Fruit fly (Drosophila melanogaster): ENCODE results near the gene RpL34a.
A peak's percentile ranks its signal among the peaks of the same experiment; 100 is the strongest.

Gene RpL34a

dm6 chr3R:26106595-26107152 lies 47.6 kb upstream of the RpL34a start, which contains the start of gene Cipc:
Cipc (plus strand) TSS chr3R:26106868.
- peak; percentile 81 for TF ChIP-seq Xrp1 (GFP tag; IDR thresholded peaks at IDR 0.05)
- TF ChIP-seq E2f2 (GFP tag; IDR thresholded peaks at IDR 0.05), result peak; percentile 47
- TF ChIP-seq odd (GFP tag; optimal IDR thresholded peaks at IDR 0.05), result peak; percentile 82
- 0 out of 2 replicates have a peak, but pooled peaks have one; percentile 5 for TF ChIP-seq sisA (GFP tag; IDR thresholded peaks at IDR 0.05)
- TF ChIP-seq Gsc (GFP tag; IDR thresholded peaks at IDR 0.05), result no peak
- TF ChIP-seq Eip74EF (GFP tag; optimal IDR thresholded peaks at IDR 0.05), result peak in 1 of 2 experiments; percentile 87
- TF ChIP-seq Sox102F (GFP tag; optimal IDR thresholded peaks at IDR 0.05), result peak; percentile 79
- TF ChIP-seq CG14050 (GFP tag; IDR thresholded peaks at IDR 0.05), result peak; percentile 73
- peak; percentile 68 for TF ChIP-seq CG12769 (tag; optimal IDR thresholded peaks at IDR 0.05)
- TF ChIP-seq CkIIα-i1 (GFP tag; IDR thresholded peaks at IDR 0.05), result no peak
- peak; percentile 63 for TF ChIP-seq D19B (GFP tag; optimal IDR thresholded peaks at IDR 0.05)
- TF ChIP-seq vfl (GFP tag; optimal IDR thresholded peaks at IDR 0.05), result no peak
- no peak for TF ChIP-seq pho (GFP tag; optimal IDR thresholded peaks at IDR 0.05)
- TF ChIP-seq pzg (GFP tag; optimal IDR thresholded peaks at IDR 0.05), result peak; percentile 0
- TF ChIP-seq slbo (GFP tag; IDR thresholded peaks at IDR 0.05), result peak; percentile 73
- TF ChIP-seq bbx (GFP tag; IDR thresholded peaks at IDR 0.05; ENCODE audit: partially characterized antibody), result peak; percentile 35; the same call in 1 of the 2 replicates
- no peak for TF ChIP-seq CG11504 (tag; optimal IDR thresholded peaks at IDR 0.05)
- no peak for TF ChIP-seq CG12219 (GFP tag; optimal IDR thresholded peaks at IDR 0.05)
- peak; percentile 85 for TF ChIP-seq CG8924 (tag; optimal IDR thresholded peaks at IDR 0.05)
- TF ChIP-seq CG9215 (GFP tag; IDR thresholded peaks at IDR 0.05), result peak; percentile 64
- no peak for TF ChIP-seq CG2889 (GFP tag; IDR thresholded peaks at IDR 0.05)
- TF ChIP-seq CG4424 (GFP tag; optimal IDR thresholded peaks at IDR 0.05), result peak; percentile 72
- TF ChIP-seq bigmax (GFP tag; optimal IDR thresholded peaks at IDR 0.05), result no peak
- TF ChIP-seq z (GFP tag; IDR thresholded peaks at IDR 0.05), result 0 out of 3 replicates have a peak, but pooled peaks have one; percentile 27
- peak; percentile 60 for TF ChIP-seq az2 (GFP tag; optimal IDR thresholded peaks at IDR 0.05)
- TF ChIP-seq fd3F (GFP tag; optimal IDR thresholded peaks at IDR 0.05), result peak; percentile 63
- no peak for TF ChIP-seq fd102C (GFP tag; optimal IDR thresholded peaks at IDR 0.05)
- TF ChIP-seq ttk (GFP tag; IDR thresholded peaks at IDR 0.05), result peak; percentile 10; the same call in 1 of the 2 replicates
- TF ChIP-seq sqz (GFP tag; optimal IDR thresholded peaks at IDR 0.05), result peak; percentile 72
- no peak for TF ChIP-seq CG1024 (GFP tag; IDR thresholded peaks at IDR 0.05)
- TF ChIP-seq CG2875 (GFP tag; optimal IDR thresholded peaks at IDR 0.05), result peak; percentile 63
- TF ChIP-seq CG16815 (GFP tag; optimal IDR thresholded peaks at IDR 0.05), result peak; percentile 35
- TF ChIP-seq CG5953 (GFP tag; IDR thresholded peaks at IDR 0.05), result peak; percentile 33; the same call in 1 of the 2 replicates
- peak; percentile 57 for TF ChIP-seq B-H1 (GFP tag; IDR thresholded peaks at IDR 0.05)
- TF ChIP-seq D (optimal IDR thresholded peaks at IDR 0.05), result no peak
- peak; percentile 17 for TF ChIP-seq D (GFP tag; optimal IDR thresholded peaks at IDR 0.05)
- TF ChIP-seq CG17186 (GFP tag; optimal IDR thresholded peaks at IDR 0.05), result no peak
- TF ChIP-seq CG7839 (tag; optimal IDR thresholded peaks at IDR 0.05), result peak; percentile 86
- no peak for TF ChIP-seq ham (GFP tag; IDR thresholded peaks at IDR 0.05)
- TF ChIP-seq CG8765 (GFP tag; IDR thresholded peaks at IDR 0.05), result no peak
- TF ChIP-seq HHEX (GFP tag; optimal IDR thresholded peaks at IDR 0.05), result peak; percentile 79
- peak; percentile 83 for TF ChIP-seq vvl (GFP tag; IDR thresholded peaks at IDR 0.05)
- TF ChIP-seq CG17361 (GFP tag; IDR thresholded peaks at IDR 0.05), result peak; percentile 70; the same call in 2 of the 3 replicates
- TF ChIP-seq Nf-YC (tag; optimal IDR thresholded peaks at IDR 0.05), result peak; percentile 79
- no peak for TF ChIP-seq trh (GFP tag; optimal IDR thresholded peaks at IDR 0.05)
- peak; percentile 14 for TF ChIP-seq zfh2 (GFP tag; optimal IDR thresholded peaks at IDR 0.05)
- TF ChIP-seq Dip3 (GFP tag; optimal IDR thresholded peaks at IDR 0.05), result peak; percentile 37
- peak; percentile 45 for TF ChIP-seq Fer2 (tag; optimal IDR thresholded peaks at IDR 0.05)
- TF ChIP-seq nmo (GFP tag; optimal IDR thresholded peaks at IDR 0.05), result peak; percentile 81
- TF ChIP-seq grn (GFP tag; optimal IDR thresholded peaks at IDR 0.05), result no peak
- no peak for TF ChIP-seq zen (tag; optimal IDR thresholded peaks at IDR 0.05)
